Worm (Caenorhabditis elegans): ENCODE results near the gene sfxn-1.3.

DNA sequence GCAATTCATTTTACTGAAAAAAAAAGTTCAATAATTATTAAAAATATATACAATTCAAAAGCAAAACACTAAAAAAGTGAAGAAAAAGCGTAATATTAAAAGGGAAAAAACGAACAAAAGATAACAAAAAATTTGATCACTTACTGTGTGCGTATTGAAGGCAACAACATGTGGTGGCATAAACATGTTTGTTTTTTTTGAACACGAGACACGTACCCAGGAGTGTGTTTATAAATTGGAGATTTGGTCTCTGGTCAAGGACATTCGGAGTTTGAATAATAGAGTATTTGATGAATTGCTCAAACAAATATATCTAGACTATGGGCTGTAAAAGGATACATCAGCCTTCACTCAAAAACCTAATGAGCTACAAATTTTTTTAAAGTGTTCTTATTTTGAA lies 11.0 kb upstream of the sfxn-1.3 start:
- no peak for TF ChIP-seq elt-2 (tag; optimal IDR thresholded peaks at IDR 0.05)
- TF ChIP-seq snpc-4 (tag; optimal IDR thresholded peaks at IDR 0.05): no peak
- no peak for TF ChIP-seq skn-1 (tag; optimal IDR thresholded peaks at IDR 0.05)
- TF ChIP-seq nhr-12 (tag; optimal IDR thresholded peaks at IDR 0.05): no peak
- TF ChIP-seq nhr-237 (tag; optimal IDR thresholded peaks at IDR 0.05): no peak
- no peak for TF ChIP-seq mdl-1 (tag; optimal IDR thresholded peaks at IDR 0.05)
- TF ChIP-seq elt-3 (tag; optimal IDR thresholded peaks at IDR 0.05): no peak
- TF ChIP-seq aly-2 (tag; optimal IDR thresholded peaks at IDR 0.05): no peak
